Worm (Caenorhabditis elegans) whole organism, L1 larva: Measurements from ENCODE around the gene grsp-4.
A peak's percentile ranks its signal among the peaks of the same experiment; 100 is the strongest.

ENCODE experiments used
- C34B4.2 ChIP-seq: sonication (generic microtip); optimal IDR thresholded peaks from 2 replicates; lab custom pipeline; 2017; ENCODE audit warnings: mild to moderate bottlenecking, missing genetic modification characterization, missing compliant biosample characterization
- Y116A8C.19 ChIP-seq: sonication (generic microtip); optimal IDR thresholded peaks from 2 replicates; lab custom pipeline; 2016; ENCODE audit warnings: missing compliant biosample characterization, missing genetic modification characterization, borderline replicate concordance
- aha-1 ChIP-seq: fragments of 150-350 bp; optimal IDR thresholded peaks from 2 replicates; lab custom pipeline; 2014; ENCODE audit warnings: missing biosample characterization, missing genetic modification characterization
- ama-1 ChIP-seq: fragments of 150-350 bp; optimal IDR thresholded peaks from 2 replicates; lab custom pipeline; 2014
- ceh-63 ChIP-seq: fragments of 200-800 bp; sonication (Bioruptor generic); optimal IDR thresholded peaks from 2 replicates; lab custom pipeline; 2018; ENCODE audit warnings: mild to moderate bottlenecking, missing genetic modification characterization, missing compliant biosample characterization
- ceh-8 ChIP-seq: fragments of 200-800 bp; sonication (Bioruptor generic); optimal IDR thresholded peaks from 2 replicates; lab custom pipeline; 2018; ENCODE audit warnings: mild to moderate bottlenecking, missing genetic modification characterization, moderate library complexity, missing compliant biosample characterization
- ceh-88 ChIP-seq: fragments of 200-800 bp; sonication (Bioruptor generic); IDR thresholded peaks from 2 replicates; pipeline ENCODE4 v1.3.6; 2022; ENCODE audit warnings: missing genetic modification characterization, missing compliant biosample characterization
- ceh-90 ChIP-seq: sonication (generic microtip); optimal IDR thresholded peaks from 2 replicates; lab custom pipeline; 2016; ENCODE audit warnings: missing genetic modification characterization, missing compliant biosample characterization
- dpl-1 ChIP-seq, 3 experiments: fragments of 150-350 bp in 2 of 3; sonication (generic microtip) in 1 of 3; optimal IDR thresholded peaks; 2 replicates each; lab custom pipeline; 2014 to 2017; ENCODE audit warnings: missing biosample characterization in 3 of 3, missing genetic modification characterization in 3 of 3, missing genetic modification reagents in 3 of 3
- efl-1 ChIP-seq, 4 experiments: fragments of 150-350 bp; optimal IDR thresholded peaks in 3 of 4; peaks in 1 of 4; 1 replicate in 1 of 4; 2 replicates in 3 of 4; lab custom pipeline; 2014; ENCODE audit warnings: missing biosample characterization in 2 of 4, missing genetic modification characterization in 2 of 4, missing genetic modification reagents in 2 of 4
- elt-2 ChIP-seq: sonication (generic microtip); optimal IDR thresholded peaks from 2 replicates; lab custom pipeline; 2016; ENCODE audit warnings: missing genetic modification characterization, mild to moderate bottlenecking, inconsistent platforms, missing compliant biosample characterization, missing genetic modification reagents
- ets-5 ChIP-seq: fragments of 200-800 bp; sonication (Bioruptor generic); IDR thresholded peaks from 2 replicates; pipeline ENCODE4 v1.3.6; 2022; ENCODE audit warnings: missing genetic modification characterization, missing compliant biosample characterization
- fkh-10 ChIP-seq: sonication (generic microtip); optimal IDR thresholded peaks from 2 replicates; lab custom pipeline; 2017; ENCODE audit warnings: missing biosample characterization, missing genetic modification reagents, missing genetic modification characterization
- fos-1 ChIP-seq: fragments of 150-350 bp; optimal IDR thresholded peaks from 2 replicates; lab custom pipeline; 2014; ENCODE audit warnings: missing biosample characterization, missing genetic modification characterization
- grh-1 ChIP-seq: fragments of 200-800 bp; sonication (Bioruptor generic); IDR thresholded peaks from 2 replicates; pipeline ENCODE4 v1.3.6; 2022; ENCODE audit warnings: missing genetic modification reagents, missing genetic modification characterization, missing compliant biosample characterization
- hlh-4 ChIP-seq: sonication (generic microtip); optimal IDR thresholded peaks from 2 replicates; lab custom pipeline; 2016; ENCODE audit warnings: mild to moderate bottlenecking, missing genetic modification characterization, missing compliant biosample characterization
- hpl-2 ChIP-seq: fragments of 150-350 bp; optimal IDR thresholded peaks from 2 replicates; lab custom pipeline; 2014; ENCODE audit warnings: missing biosample characterization, missing genetic modification reagents, missing genetic modification characterization
- lin-14 ChIP-seq: fragments of 200-800 bp; sonication (Bioruptor generic); optimal IDR thresholded peaks from 2 replicates; lab custom pipeline; 2018; ENCODE audit warnings: mild to moderate bottlenecking, missing genetic modification characterization, moderate library complexity, missing compliant biosample characterization
- mab-9 ChIP-seq: fragments of 200-800 bp; sonication (Bioruptor generic); IDR thresholded peaks from 2 replicates; pipeline ENCODE4 v1.3.6; 2022; ENCODE audit warnings: missing genetic modification reagents, missing genetic modification characterization, missing compliant biosample characterization
- mdl-1 ChIP-seq, 2 experiments: fragments of 150-350 bp; optimal IDR thresholded peaks; 2 replicates each; lab custom pipeline; 2014 to 2017; ENCODE audit warnings: missing biosample characterization in 2 of 2, missing genetic modification characterization in 2 of 2, inconsistent platforms in 1 of 2
- mep-1 ChIP-seq: fragments of 150-350 bp; optimal IDR thresholded peaks from 2 replicates; lab custom pipeline; 2014; ENCODE audit warnings: missing biosample characterization, missing genetic modification characterization
- nhr-11 ChIP-seq: fragments of 150-350 bp; optimal IDR thresholded peaks from 2 replicates; lab custom pipeline; 2014; ENCODE audit warnings: missing biosample characterization, missing genetic modification characterization
- nhr-19 ChIP-seq: fragments of 200-800 bp; sonication (Bioruptor generic); conservative IDR thresholded peaks from 2 replicates; pipeline ENCODE4 v1.3.6; 2022; ENCODE audit warnings: missing genetic modification characterization, missing compliant biosample characterization
- nhr-237 ChIP-seq: fragments of 150-350 bp; optimal IDR thresholded peaks from 2 replicates; lab custom pipeline; 2014; ENCODE audit warnings: missing biosample characterization, missing genetic modification characterization
- nhr-76 ChIP-seq: sonication (generic microtip); optimal IDR thresholded peaks from 2 replicates; lab custom pipeline; 2017; ENCODE audit warnings: missing biosample characterization, missing genetic modification characterization
- nhr-77 ChIP-seq: fragments of 150-350 bp; optimal IDR thresholded peaks from 2 replicates; lab custom pipeline; 2014; ENCODE audit warnings: missing biosample characterization, missing genetic modification characterization
- nhr-84 ChIP-seq: sonication (generic microtip); optimal IDR thresholded peaks from 2 replicates; lab custom pipeline; 2017; ENCODE audit warnings: missing biosample characterization, missing genetic modification characterization
- nhr-85 ChIP-seq: sonication (generic microtip); peaks from one replicate; lab custom pipeline; 2016; ENCODE audit warnings: missing genetic modification characterization, inconsistent platforms, missing compliant biosample characterization
- pax-3 ChIP-seq: fragments of 200-800 bp; sonication (Bioruptor generic); optimal IDR thresholded peaks from 2 replicates; lab custom pipeline; 2018; ENCODE audit warnings: mild to moderate bottlenecking, missing genetic modification characterization, moderate library complexity, missing compliant biosample characterization
- rnt-1 ChIP-seq: sonication (generic microtip); optimal IDR thresholded peaks from 2 replicates; lab custom pipeline; 2016; ENCODE audit warnings: mild to moderate bottlenecking, missing genetic modification characterization, moderate library complexity, missing compliant biosample characterization
- skn-1 ChIP-seq: fragments of 150-350 bp; optimal IDR thresholded peaks from 2 replicates; lab custom pipeline; 2014; ENCODE audit warnings: missing biosample characterization, missing genetic modification characterization
- snpc-4 ChIP-seq: fragments of 150-350 bp; optimal IDR thresholded peaks from 2 replicates; lab custom pipeline; 2014; ENCODE audit warnings: missing biosample characterization, missing genetic modification characterization
- snu-23 ChIP-seq: sonication (generic microtip); optimal IDR thresholded peaks from 2 replicates; lab custom pipeline; 2016; ENCODE audit warnings: missing genetic modification characterization, missing compliant biosample characterization
- sox-4 ChIP-seq: sonication (generic microtip); optimal IDR thresholded peaks from 2 replicates; lab custom pipeline; 2016; ENCODE audit warnings: missing genetic modification characterization, missing compliant biosample characterization
- sptf-1 ChIP-seq: fragments of 150-350 bp; optimal IDR thresholded peaks from 2 replicates; lab custom pipeline; 2014; ENCODE audit warnings: missing biosample characterization, missing genetic modification characterization
- swsn-7 ChIP-seq: sonication (generic microtip); optimal IDR thresholded peaks from 2 replicates; lab custom pipeline; 2016; ENCODE audit warnings: missing genetic modification characterization, missing compliant biosample characterization
- tbx-2 ChIP-seq: sonication (generic microtip); optimal IDR thresholded peaks from 2 replicates; lab custom pipeline; 2016; ENCODE audit warnings: missing genetic modification characterization, missing compliant biosample characterization
- unc-62 ChIP-seq: fragments of 150-350 bp; optimal IDR thresholded peaks from 2 replicates; lab custom pipeline; 2014; ENCODE audit warnings: missing biosample characterization, missing genetic modification reagents, missing genetic modification characterization
- ztf-4 ChIP-seq: fragments of 150-350 bp; optimal IDR thresholded peaks from 2 replicates; lab custom pipeline; 2014; ENCODE audit warnings: missing biosample characterization, missing genetic modification characterization

Gene grsp-4

ce11 chrV:7587637-7588036 lies 37.1 kb upstream of the grsp-4 start, which contains the start of the genes F19F10.11 and C50E3.5 (continued):
- TF ChIP-seq mab-9, result no peak
- TF ChIP-seq snpc-4 (tag; lab: Kevin White, UChicago), result peak; percentile 68
- peak; percentile 66 for TF ChIP-seq nhr-19
- TF ChIP-seq grh-1 (GFP tag; lab: Robert Waterston, UW), result peak; percentile 18; the same call in 1 of the 2 replicates
- peak; percentile 46 for TF ChIP-seq fos-1 (tag; lab: Kevin White, UChicago)
- peak; percentile 69 to 71 for TF ChIP-seq efl-1 (optimal IDR thresholded peaks at IDR 0.05; lab: Kevin White, UChicago)
- TF ChIP-seq efl-1 (GFP tag; optimal IDR thresholded peaks at IDR 0.05 in 1 of 2; lab: Kevin White, UChicago), result peak; percentile 69 to 95
- TF ChIP-seq aha-1 (tag; lab: Kevin White, UChicago), result no peak
- peak; percentile 48 to 72 (median 66) for TF ChIP-seq dpl-1 (GFP tag; optimal IDR thresholded peaks at IDR 0.05; lab: Kevin White, UChicago)
- peak; percentile 79 for TF ChIP-seq lin-14 (GFP tag; lab: Kevin White, UChicago)
- no peak for TF ChIP-seq ceh-88 (GFP tag; lab: Robert Waterston, UW)
- TF ChIP-seq sptf-1, result no peak
- TF ChIP-seq nhr-237, result no peak
- no peak for TF ChIP-seq nhr-11 (tag; lab: Kevin White, UChicago)
- TF ChIP-seq nhr-85 (tag; lab: Kevin White, UChicago), result peak; percentile 74
- peak; percentile 70 for TF ChIP-seq swsn-7 (tag; lab: Kevin White, UChicago)
- TF ChIP-seq rnt-1 (tag; lab: Kevin White, UChicago), result peak; percentile 57
- peak; percentile 48 for TF ChIP-seq skn-1 (tag; lab: Kevin White, UChicago)
- TF ChIP-seq nhr-76 (tag; lab: Kevin White, UChicago), result no peak
- no peak for TF ChIP-seq Y116A8C.19 (tag; lab: Kevin White, UChicago)
- peak in 1 of 2 experiments; percentile 32 for TF ChIP-seq mdl-1 (tag; optimal IDR thresholded peaks at IDR 0.05; lab: Kevin White, UChicago)
- TF ChIP-seq tbx-2 (tag; lab: Kevin White, UChicago), result peak; percentile 70
- TF ChIP-seq ceh-63 (GFP tag; lab: Kevin White, UChicago), result no peak
- no peak for TF ChIP-seq fkh-10
- TF ChIP-seq nhr-84 (tag; lab: Kevin White, UChicago), result no peak
- TF ChIP-seq ama-1 (lab: Kevin White, UChicago), result no peak
- no peak for TF ChIP-seq unc-62 (GFP tag; lab: Kevin White, UChicago)
- no peak for TF ChIP-seq pax-3 (tag; lab: Kevin White, UChicago)
- TF ChIP-seq hpl-2 (GFP tag; lab: Kevin White, UChicago), result no peak
- TF ChIP-seq ceh-90, result no peak
- peak; percentile 82 for TF ChIP-seq mep-1
- no peak for TF ChIP-seq nhr-77 (tag; lab: Kevin White, UChicago)
- TF ChIP-seq hlh-4 (tag; lab: Kevin White, UChicago), result no peak
- TF ChIP-seq C34B4.2, result no peak
- TF ChIP-seq ceh-8 (GFP tag; lab: Kevin White, UChicago), result no peak

ce11 chrV:7590454-7590853 lies 34.3 kb upstream of the grsp-4 start, which contains the start of gene C50E3.6:
C50E3.6 (minus strand) TSS chrV:7590554.
- TF ChIP-seq fkh-10 (peak; percentile 49), lin-14 (GFP tag; lab: Kevin White, UChicago) (peak; percentile 7), ets-5 (GFP tag; lab: Robert Waterston, UW) (no peak)
- TF ChIP-seq, all 84 proteins: peak for 2

ce11 chrV:7595132-7595531 lies 29.6 kb upstream of the grsp-4 start:
- TF ChIP-seq sox-4, result no peak

ce11 chrV:7598269-7598668 lies 26.5 kb upstream of the grsp-4 start, which contains the start of gene C50E3.7:
C50E3.7 (minus strand) TSS chrV:7598369.
- TF ChIP-seq snu-23, result no peak
- TF ChIP-seq ztf-4 (tag; lab: Kevin White, UChicago), result no peak
- no peak for TF ChIP-seq elt-2 (tag; lab: Kevin White, UChicago)
- no peak for TF ChIP-seq swsn-7 (tag; lab: Kevin White, UChicago)
